Fruit fly (Drosophila melanogaster) whole organism: ENCODE results near the gene inc.

Experiments used
- CG8478 ChIP-seq: fragments of >200 bp; optimal IDR thresholded peaks from 2 replicates; lab custom pipeline; 2018; ENCODE audit warnings: inconsistent platforms
- Dll ChIP-seq: fragments of >200 bp; optimal IDR thresholded peaks from 2 replicates; lab custom pipeline; 2017
- EcR ChIP-seq, 2 experiments: fragments of >200 bp; optimal IDR thresholded peaks; 2 replicates each; lab custom pipeline; 2017; ENCODE audit warnings: missing biosample characterization in 2 of 2, missing genetic modification characterization in 2 of 2, missing genetic modification reagents in 2 of 2
- pan ChIP-seq: fragments of >200 bp; optimal IDR thresholded peaks from 2 replicates; lab custom pipeline; 2017
- psq ChIP-seq: fragments of >200 bp; optimal IDR thresholded peaks from 2 replicates; lab custom pipeline; 2017
- usp ChIP-seq: fragments of >200 bp; optimal IDR thresholded peaks from 2 replicates; lab custom pipeline; 2017; ENCODE audit warnings: missing biosample characterization, missing genetic modification characterization, mixed read lengths

- TF ChIP-seq EcR (GFP tag; optimal IDR thresholded peaks at IDR 0.05; lab: Kevin White, UChicago): no peak
- no peak for TF ChIP-seq CG8478 (lab: Kevin White, UChicago)
- TF ChIP-seq usp (GFP tag; lab: Kevin White, UChicago): no peak
- no peak for TF ChIP-seq Dll (lab: Kevin White, UChicago)
- TF ChIP-seq pan (lab: Kevin White, UChicago): no peak
- no peak for TF ChIP-seq psq (lab: Kevin White, UChicago)
These were observed 17.4 kb upstream of the inc start, which contains the start of the genes O-fut2 and CG14777 for dm6 chrX:1465707-1466504.
